Fruit fly (Drosophila melanogaster) whole organism, embryonic: ENCODE results near the gene Neu2.

Source experiments
- B-H1 ChIP-seq: fragments of 200-800 bp; sonication (Bioruptor generic); IDR thresholded peaks from 3 replicates; pipeline ENCODE4 v1.3.6; 2022; ENCODE audit warnings: missing biosample characterization, missing genetic modification characterization
- BtbVII ChIP-seq: fragments of 200-800 bp; sonication (Bioruptor generic); optimal IDR thresholded peaks from 3 replicates; lab custom pipeline; 2017; ENCODE audit warnings: missing biosample characterization, mild to moderate bottlenecking, missing genetic modification characterization
- C15 ChIP-seq: fragments of 200-800 bp; sonication (Bioruptor generic); IDR thresholded peaks from 3 replicates; pipeline ENCODE4 v1.3.6; 2022; ENCODE audit warnings: missing biosample characterization, missing genetic modification characterization
- CG11093 ChIP-seq: fragments of 200-800 bp; sonication (Bioruptor generic); IDR thresholded peaks from 3 replicates; pipeline ENCODE4 v1.3.6; 2022; ENCODE audit warnings: missing biosample characterization, missing genetic modification characterization
- CG11695 ChIP-seq: fragments of 200-800 bp; sonication (Bioruptor generic); IDR thresholded peaks from 3 replicates; pipeline ENCODE4 v1.3.6; 2022; ENCODE audit warnings: missing biosample characterization, missing genetic modification characterization
- CG12104 ChIP-seq: fragments of 200-800 bp; sonication (Bioruptor generic); optimal IDR thresholded peaks from 3 replicates; lab custom pipeline; 2016; ENCODE audit warnings: missing biosample characterization, missing genetic modification characterization
- CG12299 ChIP-seq: fragments of 200-800 bp; sonication (Bioruptor generic); optimal IDR thresholded peaks from 2 replicates; lab custom pipeline; 2018; ENCODE audit warnings: missing biosample characterization, mild to moderate bottlenecking, missing genetic modification characterization
- CG1529 ChIP-seq: fragments of 200-800 bp; sonication (Bioruptor generic); optimal IDR thresholded peaks from 3 replicates; lab custom pipeline; 2018; ENCODE audit warnings: missing biosample characterization, missing genetic modification characterization
- CG15479 ChIP-seq: fragments of 200-800 bp; sonication (Bioruptor generic); optimal IDR thresholded peaks from 3 replicates; lab custom pipeline; 2019; ENCODE audit warnings: missing biosample characterization, mild to moderate bottlenecking, missing genetic modification characterization, moderate library complexity
- CG17361 ChIP-seq: fragments of 200-800 bp; sonication (Bioruptor generic); IDR thresholded peaks from 3 replicates; pipeline ENCODE4 v1.3.6; 2022; ENCODE audit warnings: missing biosample characterization, missing genetic modification characterization
- CG18476 ChIP-seq: fragments of 200-800 bp; sonication (Bioruptor generic); optimal IDR thresholded peaks from 2 replicates; lab custom pipeline; 2016; ENCODE audit warnings: missing biosample characterization, mild to moderate bottlenecking, missing genetic modification characterization
- CG2889 ChIP-seq: fragments of 200-800 bp; sonication (Bioruptor generic); IDR thresholded peaks from 3 replicates; pipeline ENCODE4 v1.3.6; 2022; ENCODE audit warnings: missing biosample characterization, missing genetic modification characterization
- CG30020 ChIP-seq: fragments of 200-800 bp; optimal IDR thresholded peaks from 2 replicates; lab custom pipeline; 2019; ENCODE audit warnings: missing biosample characterization, mild to moderate bottlenecking, missing genetic modification characterization, moderate library complexity
- CG30403 ChIP-seq: fragments of 200-800 bp; sonication (Bioruptor generic); optimal IDR thresholded peaks from 3 replicates; lab custom pipeline; 2016; ENCODE audit warnings: missing biosample characterization, missing genetic modification characterization
- CG30431 ChIP-seq: fragments of 200-800 bp; sonication (Bioruptor generic); optimal IDR thresholded peaks from 2 replicates; lab custom pipeline; 2017; ENCODE audit warnings: missing biosample characterization, missing genetic modification characterization
- CG4424 ChIP-seq: fragments of 200-800 bp; sonication (Bioruptor generic); optimal IDR thresholded peaks from 3 replicates; lab custom pipeline; 2016; ENCODE audit warnings: missing biosample characterization, missing genetic modification characterization
- CG7786 ChIP-seq: fragments of 200-800 bp; sonication (Bioruptor generic); optimal IDR thresholded peaks from 2 replicates; lab custom pipeline; 2016; ENCODE audit warnings: missing biosample characterization, missing genetic modification characterization
- CG7987 ChIP-seq: fragments of 200-800 bp; sonication (Bioruptor generic); optimal IDR thresholded peaks from 2 replicates; lab custom pipeline; 2018; ENCODE audit warnings: missing biosample characterization, mild to moderate bottlenecking, missing genetic modification characterization, moderate library complexity
- CG8290 ChIP-seq, 3 experiments: fragments of 200-800 bp; sonication (Bioruptor generic); optimal IDR thresholded peaks; 2 replicates each; lab custom pipeline; 2016 to 2019; ENCODE audit warnings: missing biosample characterization in 3 of 3, missing genetic modification characterization in 3 of 3, mild to moderate bottlenecking in 2 of 3, moderate library complexity in 1 of 3
- CG8944 ChIP-seq: fragments of 200-800 bp; sonication (Bioruptor generic); optimal IDR thresholded peaks from 3 replicates; lab custom pipeline; 2016; ENCODE audit warnings: missing biosample characterization, missing genetic modification characterization
- Chrac-16 ChIP-seq: fragments of 200-800 bp; sonication (Bioruptor generic); optimal IDR thresholded peaks from 3 replicates; lab custom pipeline; 2016; ENCODE audit warnings: missing biosample characterization, missing genetic modification characterization
- Dek ChIP-seq: fragments of 200-800 bp; sonication (Bioruptor generic); optimal IDR thresholded peaks from 3 replicates; lab custom pipeline; 2019; ENCODE audit warnings: missing biosample characterization, mild to moderate bottlenecking, missing genetic modification characterization, moderate library complexity
- Dip2 ChIP-seq: fragments of 200-800 bp; sonication (Bioruptor generic); IDR thresholded peaks from 2 replicates; pipeline ENCODE4 v1.3.6; 2022; ENCODE audit warnings: missing biosample characterization, missing genetic modification characterization
- Doc3 ChIP-seq: fragments of 200-800 bp; sonication (Bioruptor generic); IDR thresholded peaks from 3 replicates; pipeline ENCODE4 v1.3.6; 2022; ENCODE audit warnings: missing biosample characterization, missing genetic modification characterization; ENCODE audit not compliant: partially characterized antibody
- E2f1 ChIP-seq: fragments of 200-800 bp; sonication (Bioruptor generic); IDR thresholded peaks from 2 replicates; pipeline ENCODE4 v1.3.6; 2022; ENCODE audit warnings: missing biosample characterization, missing genetic modification characterization
- Gug ChIP-seq: fragments of 200-800 bp; sonication (Bioruptor generic); IDR thresholded peaks from 4 replicates; pipeline ENCODE4 v1.3.6; 2022; ENCODE audit warnings: missing biosample characterization, missing genetic modification characterization
- H2.0 ChIP-seq: fragments of 200-800 bp; sonication (Bioruptor generic); IDR thresholded peaks from 2 replicates; pipeline ENCODE4 v1.3.6; 2022; ENCODE audit warnings: missing biosample characterization, missing genetic modification characterization
- Kr ChIP-seq: fragments of 200-800 bp; sonication (Bioruptor generic); optimal IDR thresholded peaks from 2 replicates; lab custom pipeline; 2017; ENCODE audit warnings: missing biosample characterization, mild to moderate bottlenecking, missing genetic modification characterization
- MBD-R2 ChIP-seq: fragments of 200-800 bp; sonication (Bioruptor generic); IDR thresholded peaks from 2 replicates; pipeline ENCODE4 v1.3.6; 2022; ENCODE audit warnings: missing biosample characterization, missing genetic modification characterization
- Sry-β ChIP-seq: fragments of 200-800 bp; sonication (Bioruptor generic); optimal IDR thresholded peaks from 2 replicates; lab custom pipeline; 2018; ENCODE audit warnings: missing biosample characterization, mild to moderate bottlenecking, missing genetic modification characterization, moderate library complexity
- abd-A ChIP-seq: fragments of 200-800 bp; sonication (Bioruptor generic); optimal IDR thresholded peaks from 3 replicates; lab custom pipeline; 2019; ENCODE audit warnings: missing biosample characterization, mild to moderate bottlenecking, missing genetic modification characterization, moderate library complexity
- bbx ChIP-seq: fragments of 200-800 bp; sonication (Bioruptor generic); IDR thresholded peaks from 2 replicates; pipeline ENCODE4 v1.3.6; 2022; ENCODE audit warnings: missing biosample characterization, missing genetic modification characterization; ENCODE audit not compliant: partially characterized antibody
- caup ChIP-seq: fragments of 200-800 bp; sonication (Bioruptor generic); optimal IDR thresholded peaks from 3 replicates; lab custom pipeline; 2017; ENCODE audit warnings: missing biosample characterization, mild to moderate bottlenecking, missing genetic modification characterization, moderate library complexity; ENCODE audit not compliant: severe bottlenecking
- chm ChIP-seq: fragments of 200-800 bp; sonication (Bioruptor generic); IDR thresholded peaks from 2 replicates; pipeline ENCODE4 v1.3.6; 2022; ENCODE audit warnings: missing biosample characterization, missing genetic modification characterization
- dysf ChIP-seq: fragments of 200-800 bp; sonication (Bioruptor generic); IDR thresholded peaks from 3 replicates; pipeline ENCODE4 v1.3.6; 2022; ENCODE audit warnings: missing biosample characterization, missing genetic modification characterization
- en ChIP-seq: fragments of 200-800 bp; sonication (Bioruptor generic); optimal IDR thresholded peaks from 2 replicates; lab custom pipeline; 2016; ENCODE audit warnings: missing biosample characterization, missing genetic modification characterization
- ewg ChIP-seq: fragments of 200-800 bp; sonication (Bioruptor generic); optimal IDR thresholded peaks from 3 replicates; lab custom pipeline; 2017; ENCODE audit warnings: mild to moderate bottlenecking, missing biosample characterization, missing genetic modification reagents, missing genetic modification characterization
- ftz-f1 ChIP-seq: fragments of 200-800 bp; sonication (Bioruptor generic); optimal IDR thresholded peaks from 2 replicates; lab custom pipeline; 2016; ENCODE audit warnings: missing biosample characterization, missing genetic modification characterization
- h ChIP-seq: fragments of >200 bp; optimal IDR thresholded peaks from 2 replicates; lab custom pipeline; 2017
- kay ChIP-seq: fragments of 200-800 bp; sonication (Bioruptor generic); optimal IDR thresholded peaks from 2 replicates; lab custom pipeline; 2016; ENCODE audit warnings: missing biosample characterization, missing genetic modification characterization
- lilli ChIP-seq: fragments of 200-800 bp; sonication (Bioruptor generic); optimal IDR thresholded peaks from 3 replicates; lab custom pipeline; 2016; ENCODE audit warnings: missing biosample characterization, missing genetic modification characterization
- lola ChIP-seq, 3 experiments: fragments of >200 bp in 2 of 3; fragments of 200-800 bp in 1 of 3; sonication (Bioruptor generic) in 1 of 3; optimal IDR thresholded peaks; 2 replicates each; lab custom pipeline; 2017 to 2019; ENCODE audit warnings: missing biosample characterization in 3 of 3, missing genetic modification characterization in 3 of 3, mild to moderate bottlenecking in 1 of 3, moderate library complexity in 1 of 3
- nmo ChIP-seq: fragments of 200-800 bp; sonication (Bioruptor generic); optimal IDR thresholded peaks from 2 replicates; lab custom pipeline; 2018; ENCODE audit warnings: missing biosample characterization, mild to moderate bottlenecking, missing genetic modification characterization, moderate library complexity
- odd ChIP-seq: fragments of 200-800 bp; sonication (Bioruptor generic); optimal IDR thresholded peaks from 2 replicates; lab custom pipeline; 2017; ENCODE audit warnings: missing biosample characterization, mild to moderate bottlenecking, missing genetic modification characterization
- pho ChIP-seq: fragments of 200-800 bp; sonication (Bioruptor generic); optimal IDR thresholded peaks from 2 replicates; lab custom pipeline; 2016; ENCODE audit warnings: missing biosample characterization, missing genetic modification characterization
- psq ChIP-seq: fragments of 200-800 bp; sonication (Bioruptor generic); optimal IDR thresholded peaks from 2 replicates; lab custom pipeline; 2017; ENCODE audit warnings: missing biosample characterization, missing genetic modification characterization
- sob ChIP-seq: fragments of 200-800 bp; sonication (Bioruptor generic); IDR thresholded peaks from 2 replicates; pipeline ENCODE4 v1.3.6; 2022; ENCODE audit warnings: missing biosample characterization, missing genetic modification characterization
- tll ChIP-seq, 2 experiments: fragments of 200-800 bp in 1 of 2; fragments of >200 bp in 1 of 2; sonication (Bioruptor generic) in 1 of 2; optimal IDR thresholded peaks; 2 replicates each; lab custom pipeline; 2017 to 2019; ENCODE audit warnings: missing biosample characterization in 2 of 2, missing genetic modification characterization in 2 of 2, mild to moderate bottlenecking in 1 of 2, moderate library complexity in 1 of 2
- tx ChIP-seq: fragments of 200-800 bp; sonication (Bioruptor generic); optimal IDR thresholded peaks from 2 replicates; lab custom pipeline; 2016; ENCODE audit warnings: missing biosample characterization, missing genetic modification characterization
- zfh2 ChIP-seq: fragments of 200-800 bp; sonication (Bioruptor generic); optimal IDR thresholded peaks from 2 replicates; lab custom pipeline; 2016; ENCODE audit warnings: missing biosample characterization, missing genetic modification characterization

Gene Neu2

DNA sequence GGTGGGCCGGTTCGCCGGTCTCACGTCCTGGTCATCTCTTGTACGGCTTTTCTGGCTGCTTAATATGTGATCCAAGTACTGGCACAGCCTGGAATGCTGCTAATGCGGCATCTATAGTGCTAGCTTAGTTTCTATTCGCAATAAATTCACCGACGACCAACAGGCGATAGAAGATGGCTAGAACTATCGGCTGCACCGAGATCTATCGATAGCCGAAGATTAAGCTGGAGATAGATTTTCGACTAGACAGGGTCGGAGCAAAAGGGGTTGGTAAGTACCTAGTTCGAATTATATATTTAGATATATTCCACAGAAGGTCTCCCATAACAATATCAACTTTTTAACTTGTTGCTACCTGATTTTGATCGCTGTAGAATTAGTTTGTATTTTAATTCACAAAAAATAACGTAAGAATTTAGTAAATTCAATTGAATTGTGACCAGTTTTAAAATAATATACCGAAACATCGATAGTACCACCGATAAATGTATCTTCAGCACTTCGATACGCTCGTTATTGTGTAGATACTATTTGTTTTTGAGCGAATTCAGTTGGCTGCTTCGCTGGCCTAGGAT, 17.1 kb upstream of the Neu2 start, which contains the start of the genes Glg1 and M6 (continued):
- no peak for TF ChIP-seq CG12299 (tag; lab: Kevin White, UChicago)
- peak; percentile 69 for TF ChIP-seq sob
- peak; percentile 75 for TF ChIP-seq CG30020 (tag; lab: Kevin White, UChicago)
- no peak for TF ChIP-seq odd (GFP tag; lab: Kevin White, UChicago)
- TF ChIP-seq Kr (GFP tag; lab: Kevin White, UChicago): no peak
- TF ChIP-seq lola (GFP tag; optimal IDR thresholded peaks at IDR 0.05; lab: Kevin White, UChicago): peak in 1 of 3 experiments; percentile 65
- peak; percentile 82 for TF ChIP-seq nmo (GFP tag; lab: Kevin White, UChicago)
- no peak for TF ChIP-seq Dip2 (GFP tag; lab: Robert Waterston, UW)
- peak; percentile 53 for TF ChIP-seq Dek (tag; lab: Kevin White, UChicago)
- TF ChIP-seq CG7987 (GFP tag; lab: Kevin White, UChicago): no peak
- 0 out of 2 replicates have a peak, but pooled peaks have one; percentile 21 for TF ChIP-seq E2f1
- peak; percentile 82 for TF ChIP-seq CG30403 (GFP tag; lab: Kevin White, UChicago)
- no peak for TF ChIP-seq CG1529 (GFP tag; lab: Kevin White, UChicago)
- TF ChIP-seq tx (GFP tag; lab: Kevin White, UChicago): peak; percentile 36
- TF ChIP-seq Sry-β: peak; percentile 74
- TF ChIP-seq CG2889 (GFP tag; lab: Robert Waterston, UW): no peak
- peak; percentile 84 for TF ChIP-seq CG17361 (GFP tag; lab: Robert Waterston, UW)
- TF ChIP-seq CG11695: peak; percentile 54; the same call in 2 of the 3 replicates
- TF ChIP-seq BtbVII (GFP tag; lab: Kevin White, UChicago): no peak
- TF ChIP-seq Doc3 (GFP tag; lab: Robert Waterston, UW): peak; percentile 94
- peak; percentile 76 for TF ChIP-seq zfh2 (GFP tag; lab: Kevin White, UChicago)
- peak; percentile 40 for TF ChIP-seq caup
- no peak for TF ChIP-seq h
- no peak for TF ChIP-seq CG30431 (GFP tag; lab: Kevin White, UChicago)
- peak; percentile 19 for TF ChIP-seq psq (GFP tag; lab: Kevin White, UChicago)
- TF ChIP-seq H2.0 (GFP tag; lab: Robert Waterston, UW): peak; percentile 46
- peak; percentile 62 for TF ChIP-seq Chrac-16 (GFP tag; lab: Kevin White, UChicago)
- peak; percentile 69 for TF ChIP-seq pho
- peak; percentile 62 for TF ChIP-seq CG8290 (GFP tag; optimal IDR thresholded peaks at IDR 0.05; lab: Kevin White, UChicago)
- peak; percentile 63 to 74 for TF ChIP-seq CG8290 (tag; optimal IDR thresholded peaks at IDR 0.05; lab: Kevin White, UChicago)
- no peak for TF ChIP-seq CG11093 (GFP tag; lab: Robert Waterston, UW)
- peak; percentile 93 for TF ChIP-seq bbx (GFP tag; lab: Robert Waterston, UW)
- peak; percentile 71 for TF ChIP-seq CG4424 (GFP tag; lab: Kevin White, UChicago)
- peak; percentile 66; the same call in 3 of the 4 replicates for TF ChIP-seq Gug (GFP tag; lab: Robert Waterston, UW)
- peak; percentile 73 for TF ChIP-seq MBD-R2 (GFP tag; lab: Robert Waterston, UW)
- peak; percentile 12 for TF ChIP-seq ftz-f1 (GFP tag; lab: Kevin White, UChicago)
- peak; percentile 38 for TF ChIP-seq ewg (GFP tag; lab: Kevin White, UChicago)
- TF ChIP-seq tll (GFP tag; optimal IDR thresholded peaks at IDR 0.05; lab: Kevin White, UChicago): peak in 1 of 2 experiments; percentile 30
- peak; percentile 46 for TF ChIP-seq kay (GFP tag; lab: Kevin White, UChicago)
- peak; percentile 55; the same call in 2 of the 3 replicates for TF ChIP-seq dysf (GFP tag; lab: Robert Waterston, UW)
- peak; percentile 72 for TF ChIP-seq CG7786
- no peak for TF ChIP-seq CG12104 (GFP tag; lab: Kevin White, UChicago)
- TF ChIP-seq CG8944: peak; percentile 58
- TF ChIP-seq abd-A (tag; lab: Kevin White, UChicago): no peak
- TF ChIP-seq B-H1: 0 out of 3 replicates have a peak, but pooled peaks have one; percentile 28
- peak; percentile 81 for TF ChIP-seq lilli (GFP tag; lab: Kevin White, UChicago)
- peak; percentile 46; the same call in 1 of the 2 replicates for TF ChIP-seq chm
- TF ChIP-seq CG18476 (GFP tag; lab: Kevin White, UChicago): peak; percentile 0
- 0 out of 3 replicates have a peak, but pooled peaks have one; percentile 29 for TF ChIP-seq C15
- peak; percentile 15 for TF ChIP-seq en (GFP tag; lab: Kevin White, UChicago)
- no peak for TF ChIP-seq CG15479 (GFP tag; lab: Kevin White, UChicago)
